Fruit fly (Drosophila melanogaster) whole organism, embryonic: Measurements from ENCODE around the gene CG5440.
A peak's percentile ranks its signal among the peaks of the same experiment; 100 is the strongest.

Source experiments
- Asciz ChIP-seq: fragments of 200-800 bp; sonication (Bioruptor generic); optimal IDR thresholded peaks from 2 replicates; lab custom pipeline; 2017; ENCODE audit warnings: missing biosample characterization, mild to moderate bottlenecking, missing genetic modification characterization, missing genetic modification reagents
- Atf6 ChIP-seq: fragments of 200-800 bp; sonication (Bioruptor generic); IDR thresholded peaks from 2 replicates; pipeline ENCODE4 v1.3.6; 2022; ENCODE audit warnings: missing biosample characterization, missing genetic modification characterization
- BEAF-32 ChIP-seq: fragments of 200-800 bp; sonication (Bioruptor generic); optimal IDR thresholded peaks from 3 replicates; lab custom pipeline; 2017; ENCODE audit warnings: missing biosample characterization, missing genetic modification characterization, mild to moderate bottlenecking, moderate library complexity, missing genetic modification reagents
- C15 ChIP-seq: fragments of 200-800 bp; sonication (Bioruptor generic); IDR thresholded peaks from 3 replicates; pipeline ENCODE4 v1.3.6; 2022; ENCODE audit warnings: missing biosample characterization, missing genetic modification characterization
- CG10565 ChIP-seq: fragments of 200-800 bp; sonication (Bioruptor generic); optimal IDR thresholded peaks from 3 replicates; lab custom pipeline; 2016; ENCODE audit warnings: missing biosample characterization, mild to moderate bottlenecking, missing genetic modification characterization
- CG11723 ChIP-seq: fragments of 200-800 bp; sonication (Bioruptor generic); optimal IDR thresholded peaks from 2 replicates; lab custom pipeline; 2017; ENCODE audit warnings: missing biosample characterization, mild to moderate bottlenecking, missing genetic modification characterization
- CG1233 ChIP-seq: fragments of 200-800 bp; sonication (Bioruptor generic); optimal IDR thresholded peaks from 4 replicates; lab custom pipeline; 2018; ENCODE audit warnings: missing biosample characterization, mild to moderate bottlenecking, missing genetic modification characterization
- CG12659 ChIP-seq: fragments of 200-800 bp; sonication (Bioruptor generic); optimal IDR thresholded peaks from 3 replicates; lab custom pipeline; 2017; ENCODE audit warnings: mild to moderate bottlenecking, missing biosample characterization, missing genetic modification reagents, missing genetic modification characterization
- CG12744 ChIP-seq: fragments of 200-800 bp; sonication (Bioruptor generic); optimal IDR thresholded peaks from 2 replicates; lab custom pipeline; 2016; ENCODE audit warnings: missing biosample characterization, missing genetic modification characterization
- CG13894 ChIP-seq: fragments of 200-800 bp; sonication (Bioruptor generic); optimal IDR thresholded peaks from 3 replicates; lab custom pipeline; 2018; ENCODE audit warnings: missing biosample characterization, mild to moderate bottlenecking, missing genetic modification characterization, moderate library complexity
- CG1602 ChIP-seq: fragments of 200-800 bp; sonication (Bioruptor generic); optimal IDR thresholded peaks from 3 replicates; lab custom pipeline; 2016; ENCODE audit warnings: missing biosample characterization, missing genetic modification characterization
- CG16815 ChIP-seq: fragments of 200-800 bp; sonication (Bioruptor generic); optimal IDR thresholded peaks from 3 replicates; lab custom pipeline; 2017; ENCODE audit warnings: missing biosample characterization, mild to moderate bottlenecking, missing genetic modification characterization
- CG18011 ChIP-seq: fragments of 200-800 bp; sonication (Bioruptor generic); optimal IDR thresholded peaks from 2 replicates; lab custom pipeline; 2017; ENCODE audit warnings: missing biosample characterization, missing genetic modification characterization, mild to moderate bottlenecking, moderate library complexity, missing genotype
- CG18476 ChIP-seq: fragments of 200-800 bp; sonication (Bioruptor generic); optimal IDR thresholded peaks from 2 replicates; lab custom pipeline; 2016; ENCODE audit warnings: missing biosample characterization, mild to moderate bottlenecking, missing genetic modification characterization
- CG2199 ChIP-seq: fragments of 200-800 bp; sonication (Bioruptor generic); IDR thresholded peaks from 3 replicates; pipeline ENCODE4 v1.3.6; 2022; ENCODE audit warnings: missing biosample characterization, missing genetic modification characterization
- CG5180 ChIP-seq: fragments of 200-800 bp; sonication (Bioruptor generic); optimal IDR thresholded peaks from 3 replicates; lab custom pipeline; 2017; ENCODE audit warnings: missing biosample characterization, missing genetic modification characterization, mild to moderate bottlenecking, moderate library complexity, missing genetic modification reagents
- CG6813 ChIP-seq: fragments of 200-800 bp; sonication (Bioruptor generic); optimal IDR thresholded peaks from 2 replicates; lab custom pipeline; 2017; ENCODE audit warnings: missing biosample characterization, missing genetic modification characterization, mild to moderate bottlenecking, moderate library complexity, missing genetic modification reagents
- CG8924 ChIP-seq: fragments of 200-800 bp; optimal IDR thresholded peaks from 3 replicates; lab custom pipeline; 2019; ENCODE audit warnings: missing biosample characterization, mild to moderate bottlenecking, missing genetic modification characterization, moderate library complexity
- CG9727 ChIP-seq: fragments of 200-800 bp; sonication (Bioruptor generic); optimal IDR thresholded peaks from 3 replicates; lab custom pipeline; 2017; ENCODE audit warnings: missing biosample characterization, mild to moderate bottlenecking, missing genetic modification characterization
- Dip3 ChIP-seq: fragments of 200-800 bp; sonication (Bioruptor generic); optimal IDR thresholded peaks from 3 replicates; lab custom pipeline; 2016; ENCODE audit warnings: missing biosample characterization, missing genetic modification characterization
- Drgx ChIP-seq: fragments of 200-800 bp; sonication (Bioruptor generic); IDR thresholded peaks from 2 replicates; pipeline ENCODE4 v1.3.6; 2022; ENCODE audit warnings: missing biosample characterization, missing genetic modification characterization
- E2f2 ChIP-seq: fragments of 200-800 bp; sonication (Bioruptor generic); IDR thresholded peaks from 2 replicates; pipeline ENCODE4 v1.3.6; 2022; ENCODE audit warnings: missing biosample characterization, missing genetic modification characterization
- Elba2 ChIP-seq: fragments of 200-800 bp; sonication (Bioruptor generic); optimal IDR thresholded peaks from 3 replicates; lab custom pipeline; 2016; ENCODE audit warnings: missing biosample characterization, missing genetic modification characterization
- Fer1 ChIP-seq: fragments of 200-800 bp; sonication (Bioruptor generic); optimal IDR thresholded peaks from 2 replicates; lab custom pipeline; 2017; ENCODE audit warnings: missing biosample characterization, mild to moderate bottlenecking, missing genetic modification characterization
- HHEX ChIP-seq: fragments of 200-800 bp; sonication (Bioruptor generic); optimal IDR thresholded peaks from 3 replicates; lab custom pipeline; 2017; ENCODE audit warnings: missing biosample characterization, mild to moderate bottlenecking, missing genetic modification characterization, missing genetic modification reagents
- Hey ChIP-seq: fragments of 200-800 bp; sonication (Bioruptor generic); optimal IDR thresholded peaks from 3 replicates; lab custom pipeline; 2018; ENCODE audit warnings: missing biosample characterization, mild to moderate bottlenecking, missing genetic modification characterization
- Hr39 ChIP-seq: fragments of >200 bp; optimal IDR thresholded peaks from 2 replicates; lab custom pipeline; 2017
- Lhr ChIP-seq: fragments of 200-800 bp; sonication (Bioruptor generic); optimal IDR thresholded peaks from 3 replicates; lab custom pipeline; 2017; ENCODE audit warnings: mild to moderate bottlenecking, missing biosample characterization, missing genetic modification reagents, missing genetic modification characterization
- Lim3 ChIP-seq: fragments of 200-800 bp; sonication (Bioruptor generic); IDR thresholded peaks from 2 replicates; pipeline ENCODE4 v1.3.6; 2022; ENCODE audit warnings: missing biosample characterization, missing genetic modification characterization
- Med ChIP-seq: fragments of 200-800 bp; sonication (Bioruptor generic); peaks from one replicate; lab custom pipeline; 2016; ENCODE audit warnings: missing biosample characterization, missing genetic modification characterization, mild to moderate bottlenecking, inconsistent platforms, moderate library complexity
- Mrtf ChIP-seq: fragments of 200-800 bp; sonication (Bioruptor generic); IDR thresholded peaks from 3 replicates; pipeline ENCODE4 v1.3.6; 2022; ENCODE audit warnings: missing biosample characterization, missing genetic modification characterization
- Oaz ChIP-seq: fragments of 200-800 bp; sonication (Bioruptor generic); IDR thresholded peaks from 2 replicates; pipeline ENCODE4 v1.3.6; 2022; ENCODE audit warnings: missing biosample characterization, missing genetic modification characterization
- Oli ChIP-seq: fragments of 200-800 bp; sonication (Bioruptor generic); optimal IDR thresholded peaks from 2 replicates; lab custom pipeline; 2018; ENCODE audit warnings: missing biosample characterization, mild to moderate bottlenecking, missing genetic modification characterization, moderate library complexity
- Sry-β ChIP-seq: fragments of 200-800 bp; sonication (Bioruptor generic); optimal IDR thresholded peaks from 2 replicates; lab custom pipeline; 2018; ENCODE audit warnings: missing biosample characterization, mild to moderate bottlenecking, missing genetic modification characterization, moderate library complexity
- Stat92E ChIP-seq, 3 experiments: fragments of >200 bp in 2 of 3; fragments of 200-800 bp in 1 of 3; sonication (Bioruptor generic) in 1 of 3; optimal IDR thresholded peaks; 2 replicates each; lab custom pipeline; 2017 to 2019; ENCODE audit warnings: missing biosample characterization in 3 of 3, missing genetic modification characterization in 3 of 3, mild to moderate bottlenecking in 1 of 3, moderate library complexity in 1 of 3
- Tbp ChIP-seq: fragments of >200 bp; optimal IDR thresholded peaks from 2 replicates; lab custom pipeline; 2018; ENCODE audit warnings: missing biosample characterization, missing genetic modification characterization
- Vsx1 ChIP-seq: fragments of 200-800 bp; sonication (Bioruptor generic); optimal IDR thresholded peaks from 2 replicates; lab custom pipeline; 2017; ENCODE audit warnings: missing biosample characterization, mild to moderate bottlenecking, missing genetic modification characterization, missing genetic modification reagents
- ash1 ChIP-seq: fragments of 200-800 bp; sonication (Bioruptor generic); optimal IDR thresholded peaks from 2 replicates; lab custom pipeline; 2018; ENCODE audit warnings: missing biosample characterization, mild to moderate bottlenecking, missing genetic modification characterization
- bab2 ChIP-seq: fragments of 200-800 bp; sonication (Bioruptor generic); optimal IDR thresholded peaks from 2 replicates; lab custom pipeline; 2016; ENCODE audit warnings: missing biosample characterization, missing genetic modification characterization
- br ChIP-seq: fragments of >200 bp; optimal IDR thresholded peaks from 2 replicates; lab custom pipeline; 2017
- bsh ChIP-seq, 2 experiments: fragments of 200-800 bp; sonication (Bioruptor generic); optimal IDR thresholded peaks; 2 replicates each; lab custom pipeline; 2017 to 2018; ENCODE audit warnings: mild to moderate bottlenecking in 2 of 2, missing biosample characterization in 2 of 2, missing genetic modification characterization in 2 of 2, moderate library complexity in 1 of 2
- cg ChIP-seq: fragments of 200-800 bp; sonication (Bioruptor generic); optimal IDR thresholded peaks from 3 replicates; lab custom pipeline; 2019; ENCODE audit warnings: missing biosample characterization, mild to moderate bottlenecking, missing genetic modification characterization, moderate library complexity
- crc ChIP-seq: fragments of 200-800 bp; sonication (Bioruptor generic); optimal IDR thresholded peaks from 2 replicates; lab custom pipeline; 2016; ENCODE audit warnings: missing biosample characterization, missing genetic modification characterization
- esg ChIP-seq: fragments of 200-800 bp; sonication (Bioruptor generic); conservative IDR thresholded peaks from 2 replicates; pipeline ENCODE4 v1.3.6; 2022; ENCODE audit warnings: missing biosample characterization, missing genetic modification characterization
- fd3F ChIP-seq: fragments of 200-800 bp; sonication (Bioruptor generic); optimal IDR thresholded peaks from 2 replicates; lab custom pipeline; 2018; ENCODE audit warnings: missing biosample characterization, mild to moderate bottlenecking, missing genetic modification characterization, moderate library complexity
- fru ChIP-seq: fragments of >200 bp; optimal IDR thresholded peaks from 2 replicates; lab custom pipeline; 2017
- hth ChIP-seq: fragments of >200 bp; optimal IDR thresholded peaks from 2 replicates; lab custom pipeline; 2017; ENCODE audit warnings: inconsistent platforms
- lov ChIP-seq, 2 experiments: fragments of 200-800 bp in 1 of 2; fragments of >200 bp in 1 of 2; sonication (Bioruptor generic) in 1 of 2; IDR thresholded peaks in 1 of 2; optimal IDR thresholded peaks in 1 of 2; 2 replicates in 1 of 2; 3 replicates in 1 of 2; pipeline versions ENCODE4 v1.3.6 to Lab custom; 2017 to 2022; ENCODE audit warnings: missing biosample characterization in 1 of 2, missing genetic modification characterization in 1 of 2
- run ChIP-seq: fragments of 200-800 bp; sonication (Bioruptor generic); optimal IDR thresholded peaks from 3 replicates; lab custom pipeline; 2018; ENCODE audit warnings: missing biosample characterization, mild to moderate bottlenecking, missing genetic modification characterization
- sima ChIP-seq: fragments of 200-800 bp; sonication (Bioruptor generic); optimal IDR thresholded peaks from 2 replicates; lab custom pipeline; 2016; ENCODE audit warnings: missing biosample characterization, missing genetic modification characterization
- tio ChIP-seq: fragments of 200-800 bp; sonication (Bioruptor generic); optimal IDR thresholded peaks from 2 replicates; lab custom pipeline; 2017; ENCODE audit warnings: missing biosample characterization, missing genetic modification characterization, inconsistent platforms
- usp ChIP-seq: fragments of >200 bp; optimal IDR thresholded peaks from 2 replicates; lab custom pipeline; 2017; ENCODE audit warnings: missing biosample characterization, missing genetic modification characterization

Gene CG5440

dm6 chr2L:1316422-1316821 lies 17.5 kb upstream of the CG5440 start (continued):
- no peak for TF ChIP-seq run (tag; lab: Kevin White, UChicago)
- no peak for TF ChIP-seq sima (GFP tag; lab: Kevin White, UChicago)
- TF ChIP-seq CG16815, result peak; percentile 5
- TF ChIP-seq Sry-β (GFP tag; lab: Kevin White, UChicago), result no peak
- peak; percentile 22 for TF ChIP-seq CG9727 (GFP tag; lab: Kevin White, UChicago)
- peak; percentile 17; the same call in 1 of the 2 replicates for TF ChIP-seq E2f2 (GFP tag; lab: Robert Waterston, UW)
- TF ChIP-seq fd3F (GFP tag; lab: Kevin White, UChicago), result no peak
- TF ChIP-seq CG11723 (GFP tag; lab: Kevin White, UChicago), result no peak
- peak; percentile 19 for TF ChIP-seq CG8924 (tag; lab: Kevin White, UChicago)
- no peak for TF ChIP-seq Atf6
- TF ChIP-seq CG13894 (tag; lab: Kevin White, UChicago), result no peak
- no peak for TF ChIP-seq Hr39 (lab: Kevin White, UChicago)
- no peak for TF ChIP-seq fru
- TF ChIP-seq br (lab: Kevin White, UChicago), result no peak
- TF ChIP-seq Elba2 (GFP tag; lab: Kevin White, UChicago), result no peak
- TF ChIP-seq CG12659 (GFP tag; lab: Kevin White, UChicago), result no peak
- TF ChIP-seq Fer1 (GFP tag; lab: Kevin White, UChicago), result peak; percentile 28
- no peak for TF ChIP-seq HHEX
- TF ChIP-seq CG1233 (GFP tag; lab: Kevin White, UChicago), result no peak
- no peak for TF ChIP-seq CG6813
- TF ChIP-seq Drgx (GFP tag; lab: Robert Waterston, UW), result no peak
- TF ChIP-seq crc, result no peak
- TF ChIP-seq Lhr (GFP tag; lab: Kevin White, UChicago), result no peak
- no peak for TF ChIP-seq C15 (GFP tag; lab: Robert Waterston, UW)
- no peak for TF ChIP-seq Vsx1 (GFP tag; lab: Kevin White, UChicago)
- no peak for TF ChIP-seq lov (optimal IDR thresholded peaks at IDR 0.05; lab: Kevin White, UChicago)
- no peak for TF ChIP-seq lov (GFP tag; IDR thresholded peaks at IDR 0.05; lab: Robert Waterston, UW)
- no peak for TF ChIP-seq Oaz (GFP tag; lab: Robert Waterston, UW)
- TF ChIP-seq usp (GFP tag; lab: Kevin White, UChicago), result no peak
- no peak for TF ChIP-seq CG2199 (GFP tag; lab: Robert Waterston, UW)
- TF ChIP-seq Lim3, result no peak
- no peak for TF ChIP-seq BEAF-32 (GFP tag; lab: Kevin White, UChicago)
- no peak for TF ChIP-seq CG1602 (GFP tag; lab: Kevin White, UChicago)
- TF ChIP-seq CG10565 (GFP tag; lab: Kevin White, UChicago), result no peak
- TF ChIP-seq hth (lab: Kevin White, UChicago), result no peak
- TF ChIP-seq Hey (tag; lab: Kevin White, UChicago), result no peak
- TF ChIP-seq Tbp (GFP tag; lab: Kevin White, UChicago), result no peak
- no peak for TF ChIP-seq CG12744 (GFP tag; lab: Kevin White, UChicago)
- peak; percentile 38 for TF ChIP-seq Asciz (GFP tag; lab: Kevin White, UChicago)
- TF ChIP-seq CG18476, result no peak
- peak in 1 of 2 experiments; percentile 46 for TF ChIP-seq bsh (GFP tag; optimal IDR thresholded peaks at IDR 0.05; lab: Kevin White, UChicago)
- no peak for TF ChIP-seq esg (GFP tag; lab: Robert Waterston, UW)
- TF ChIP-seq Stat92E (GFP tag; optimal IDR thresholded peaks at IDR 0.05; lab: Kevin White, UChicago), result no peak
- TF ChIP-seq CG18011 (GFP tag; lab: Kevin White, UChicago), result no peak
- TF ChIP-seq cg (GFP tag; lab: Kevin White, UChicago), result no peak
- TF ChIP-seq Oli (tag; lab: Kevin White, UChicago), result peak; percentile 29
- no peak for TF ChIP-seq Mrtf (GFP tag; lab: Robert Waterston, UW)
- TF ChIP-seq tio (GFP tag; lab: Kevin White, UChicago), result peak; percentile 21
- no peak for TF ChIP-seq CG5180 (GFP tag; lab: Kevin White, UChicago)
- TF ChIP-seq bab2, result peak; percentile 13
- peak; percentile 89 for TF ChIP-seq Med (GFP tag; lab: Kevin White, UChicago)
- TF ChIP-seq Dip3, result no peak
- TF ChIP-seq ash1 (GFP tag; lab: Kevin White, UChicago), result no peak
